Worm (Caenorhabditis elegans) whole organism, mixed stage, embryonic: ENCODE measurements around the gene F38B2.3.

Experiments
- M03D4.4 ChIP-seq: sonication (generic microtip); optimal IDR thresholded peaks from 2 replicates; lab custom pipeline; 2017; ENCODE audit warnings: mild to moderate bottlenecking, missing genetic modification characterization, missing compliant biosample characterization
- bed-3 ChIP-seq: fragments of 200-800 bp; sonication (Bioruptor generic); optimal IDR thresholded peaks from 3 replicates; lab custom pipeline; 2018; ENCODE audit warnings: mild to moderate bottlenecking, missing genetic modification characterization, moderate library complexity, missing compliant biosample characterization
- blmp-1 ChIP-seq: fragments of 150-350 bp; optimal IDR thresholded peaks from 2 replicates; lab custom pipeline; 2014; ENCODE audit warnings: missing biosample characterization, missing genetic modification characterization
- ceh-39 ChIP-seq: fragments of 150-350 bp; optimal IDR thresholded peaks from 2 replicates; lab custom pipeline; 2014; ENCODE audit warnings: missing biosample characterization, missing genetic modification characterization
- ceh-43 ChIP-seq: fragments of 200-800 bp; sonication (Bioruptor generic); optimal IDR thresholded peaks from 2 replicates; lab custom pipeline; 2018; ENCODE audit warnings: mild to moderate bottlenecking, missing genetic modification characterization, moderate library complexity, missing compliant biosample characterization
- ceh-83 ChIP-seq: fragments of 200-800 bp; sonication (Bioruptor generic); optimal IDR thresholded peaks from 2 replicates; lab custom pipeline; 2018; ENCODE audit warnings: mild to moderate bottlenecking, missing genetic modification characterization, missing compliant biosample characterization
- ces-1 ChIP-seq: fragments of 150-350 bp; optimal IDR thresholded peaks from 2 replicates; lab custom pipeline; 2014; ENCODE audit warnings: missing biosample characterization, missing genetic modification reagents, missing genetic modification characterization
- cnd-1 ChIP-seq: fragments of 200-800 bp; sonication (Bioruptor generic); optimal IDR thresholded peaks from 2 replicates; lab custom pipeline; 2018; ENCODE audit warnings: mild to moderate bottlenecking, missing genetic modification characterization, missing compliant biosample characterization
- drap-1 ChIP-seq: fragments of 200-800 bp; sonication (Bioruptor generic); optimal IDR thresholded peaks from 3 replicates; lab custom pipeline; 2018; ENCODE audit warnings: mild to moderate bottlenecking, missing genetic modification characterization, missing compliant biosample characterization
- elt-1 ChIP-seq: sonication (generic microtip); optimal IDR thresholded peaks from 2 replicates; lab custom pipeline; 2017; ENCODE audit warnings: missing genetic modification characterization, mild to moderate bottlenecking, missing compliant biosample characterization, antibody characterized with exemption, moderate library complexity, borderline replicate concordance; ENCODE audit not compliant: insufficient read depth
- elt-3 ChIP-seq: fragments of 150-350 bp; optimal IDR thresholded peaks from 2 replicates; lab custom pipeline; 2014; ENCODE audit warnings: missing biosample characterization, missing genetic modification characterization
- flh-1 ChIP-seq: fragments of 200-800 bp; sonication (Bioruptor generic); optimal IDR thresholded peaks from 2 replicates; lab custom pipeline; 2018; ENCODE audit warnings: mild to moderate bottlenecking, missing genetic modification characterization, moderate library complexity, missing compliant biosample characterization
- ham-2 ChIP-seq: fragments of 200-800 bp; sonication (Bioruptor generic); optimal IDR thresholded peaks from 2 replicates; lab custom pipeline; 2018; ENCODE audit warnings: mild to moderate bottlenecking, missing genetic modification characterization, missing compliant biosample characterization
- hlh-1 ChIP-seq: fragments of 150-350 bp; optimal IDR thresholded peaks from 2 replicates; lab custom pipeline; 2014; ENCODE audit warnings: missing biosample characterization, missing genetic modification reagents, missing genetic modification characterization
- lin-13 ChIP-seq: fragments of 150-350 bp; optimal IDR thresholded peaks from 2 replicates; lab custom pipeline; 2014; ENCODE audit warnings: missing biosample characterization, missing genetic modification characterization
- lin-32 ChIP-seq: fragments of 200-800 bp; sonication (Bioruptor generic); optimal IDR thresholded peaks from 2 replicates; lab custom pipeline; 2018; ENCODE audit warnings: mild to moderate bottlenecking, missing genetic modification characterization, missing compliant biosample characterization
- lsy-2 ChIP-seq: fragments of 150-350 bp; optimal IDR thresholded peaks from 2 replicates; lab custom pipeline; 2014; ENCODE audit warnings: missing biosample characterization, missing genetic modification characterization
- mab-5 ChIP-seq: fragments of 150-350 bp; optimal IDR thresholded peaks from 2 replicates; lab custom pipeline; 2014; ENCODE audit warnings: missing biosample characterization, missing genetic modification characterization
- mep-1 ChIP-seq: fragments of 150-350 bp; optimal IDR thresholded peaks from 2 replicates; lab custom pipeline; 2017; ENCODE audit warnings: missing biosample characterization, missing genetic modification reagents, missing genetic modification characterization, inconsistent platforms
- mls-2 ChIP-seq: sonication (generic microtip); optimal IDR thresholded peaks from 2 replicates; lab custom pipeline; 2016; ENCODE audit warnings: mild to moderate bottlenecking, missing genetic modification characterization, moderate library complexity, missing compliant biosample characterization
- nhr-12 ChIP-seq: fragments of 150-350 bp; optimal IDR thresholded peaks from 2 replicates; lab custom pipeline; 2014; ENCODE audit warnings: missing biosample characterization, missing genetic modification characterization
- nhr-2 ChIP-seq: fragments of 150-350 bp; optimal IDR thresholded peaks from 2 replicates; lab custom pipeline; 2014; ENCODE audit warnings: missing biosample characterization, missing genetic modification characterization
- nhr-237 ChIP-seq: fragments of 150-350 bp; optimal IDR thresholded peaks from 2 replicates; lab custom pipeline; 2014; ENCODE audit warnings: missing biosample characterization, missing genetic modification characterization
- nhr-28 ChIP-seq: fragments of 150-350 bp; optimal IDR thresholded peaks from 2 replicates; lab custom pipeline; 2014; ENCODE audit warnings: missing biosample characterization, missing genetic modification characterization
- nhr-76 ChIP-seq: sonication (generic microtip); optimal IDR thresholded peaks from 2 replicates; lab custom pipeline; 2017; ENCODE audit warnings: missing biosample characterization, missing genetic modification characterization
- pha-4 ChIP-seq: fragments of 150-350 bp; optimal IDR thresholded peaks from 2 replicates; lab custom pipeline; 2018; ENCODE audit warnings: missing biosample characterization, missing genetic modification reagents, missing genetic modification characterization
- sem-2 ChIP-seq: fragments of 200-800 bp; sonication (Bioruptor generic); optimal IDR thresholded peaks from 2 replicates; lab custom pipeline; 2018; ENCODE audit warnings: mild to moderate bottlenecking, missing genetic modification characterization, missing compliant biosample characterization
- snpc-4 ChIP-seq: fragments of 150-350 bp; optimal IDR thresholded peaks from 2 replicates; lab custom pipeline; 2014; ENCODE audit warnings: missing biosample characterization, missing genetic modification characterization
- sptf-1 ChIP-seq: sonication (generic microtip); optimal IDR thresholded peaks from 2 replicates; lab custom pipeline; 2017; ENCODE audit warnings: mild to moderate bottlenecking, missing genetic modification characterization, moderate library complexity, missing compliant biosample characterization
- tbx-8 ChIP-seq: fragments of 200-800 bp; sonication (Bioruptor generic); optimal IDR thresholded peaks from 2 replicates; lab custom pipeline; 2018; ENCODE audit warnings: mild to moderate bottlenecking, missing genetic modification characterization, moderate library complexity, missing compliant biosample characterization
- unc-120 ChIP-seq: sonication (generic microtip); optimal IDR thresholded peaks from 2 replicates; lab custom pipeline; 2017; ENCODE audit warnings: missing genetic modification characterization, missing compliant biosample characterization; ENCODE audit not compliant: poor library complexity, severe bottlenecking
- unc-39 ChIP-seq: fragments of 150-350 bp; optimal IDR thresholded peaks from 2 replicates; lab custom pipeline; 2014; ENCODE audit warnings: missing biosample characterization, missing genetic modification characterization
- unc-62 ChIP-seq: fragments of 150-350 bp; optimal IDR thresholded peaks from 2 replicates; lab custom pipeline; 2014; ENCODE audit warnings: missing biosample characterization, missing genetic modification reagents, missing genetic modification characterization
- zip-8 ChIP-seq: fragments of 150-350 bp; optimal IDR thresholded peaks from 2 replicates; lab custom pipeline; 2014; ENCODE audit warnings: missing biosample characterization, missing genetic modification characterization
- ztf-11 ChIP-seq: fragments of 150-350 bp; optimal IDR thresholded peaks from 2 replicates; lab custom pipeline; 2014; ENCODE audit warnings: missing biosample characterization, missing genetic modification characterization

Gene F38B2.3

ce11 chrX:11257071-11257470 lies 29.1 kb downstream of the F38B2.3 start, which contains the start of gene C03A3.1:
Gene C03A3.1, plus strand, starts transcription at chrX:11257361.
- TF ChIP-seq lin-32 (GFP tag; lab: Kevin White, UChicago): peak; percentile 29
- peak; percentile 14 for TF ChIP-seq hlh-1
- peak; percentile 61 for TF ChIP-seq cnd-1 (tag; lab: Kevin White, UChicago)
- no peak for TF ChIP-seq bed-3 (GFP tag; lab: Kevin White, UChicago)
- TF ChIP-seq unc-62 (GFP tag; lab: Kevin White, UChicago): no peak
- peak; percentile 35 for TF ChIP-seq sptf-1 (tag; lab: Kevin White, UChicago)
- no peak for TF ChIP-seq pha-4 (tag; lab: Kevin White, UChicago)
- peak; percentile 36 for TF ChIP-seq ces-1 (GFP tag; lab: Kevin White, UChicago)
- TF ChIP-seq nhr-237 (tag; lab: Kevin White, UChicago): no peak
- TF ChIP-seq ceh-39: no peak
- TF ChIP-seq mls-2: peak; percentile 51
- TF ChIP-seq flh-1 (GFP tag; lab: Kevin White, UChicago): no peak
- TF ChIP-seq zip-8 (tag; lab: Kevin White, UChicago): no peak
- no peak for TF ChIP-seq nhr-12
- TF ChIP-seq ztf-11 (tag; lab: Kevin White, UChicago): no peak
- TF ChIP-seq lin-13 (tag; lab: Kevin White, UChicago): peak; percentile 17
- peak; percentile 47 for TF ChIP-seq drap-1 (GFP tag; lab: Kevin White, UChicago)
- peak; percentile 40 for TF ChIP-seq unc-120 (tag; lab: Kevin White, UChicago)

- TF ChIP-seq nhr-76: no peak
- no peak for TF ChIP-seq pha-4 (tag; lab: Kevin White, UChicago)
- peak; percentile 78 for TF ChIP-seq mls-2
- TF ChIP-seq unc-62 (GFP tag; lab: Kevin White, UChicago): no peak
- TF ChIP-seq unc-39 (tag; lab: Kevin White, UChicago): no peak
- peak; percentile 57 for TF ChIP-seq ceh-43 (GFP tag; lab: Kevin White, UChicago)
- peak; percentile 70 for TF ChIP-seq unc-120 (tag; lab: Kevin White, UChicago)
- no peak for TF ChIP-seq elt-1 (tag; lab: Kevin White, UChicago)
- TF ChIP-seq zip-8 (tag; lab: Kevin White, UChicago): peak; percentile 32
- peak; percentile 69 for TF ChIP-seq M03D4.4
- TF ChIP-seq cnd-1 (tag; lab: Kevin White, UChicago): peak; percentile 62
- TF ChIP-seq mab-5: no peak
- peak; percentile 73 for TF ChIP-seq sptf-1 (tag; lab: Kevin White, UChicago)
- no peak for TF ChIP-seq lsy-2 (tag; lab: Kevin White, UChicago)
- TF ChIP-seq ces-1 (GFP tag; lab: Kevin White, UChicago): no peak
- TF ChIP-seq bed-3 (GFP tag; lab: Kevin White, UChicago): peak; percentile 30
- no peak for TF ChIP-seq nhr-237 (tag; lab: Kevin White, UChicago)
- TF ChIP-seq blmp-1 (tag; lab: Kevin White, UChicago): no peak
- TF ChIP-seq nhr-28: no peak
- peak; percentile 37 for TF ChIP-seq ham-2 (GFP tag; lab: Kevin White, UChicago)
- no peak for TF ChIP-seq ztf-11 (tag; lab: Kevin White, UChicago)
- peak; percentile 65 for TF ChIP-seq sem-2 (GFP tag; lab: Kevin White, UChicago)
- peak; percentile 85 for TF ChIP-seq ceh-83 (GFP tag; lab: Kevin White, UChicago)
- no peak for TF ChIP-seq hlh-1
- TF ChIP-seq snpc-4 (tag; lab: Kevin White, UChicago): no peak
- peak; percentile 39 for TF ChIP-seq flh-1 (GFP tag; lab: Kevin White, UChicago)
- peak; percentile 42 for TF ChIP-seq mep-1 (tag; lab: Kevin White, UChicago)
- TF ChIP-seq lin-13 (tag; lab: Kevin White, UChicago): no peak
- peak; percentile 61 for TF ChIP-seq drap-1 (GFP tag; lab: Kevin White, UChicago)
- TF ChIP-seq lin-32 (GFP tag; lab: Kevin White, UChicago): peak; percentile 53
- TF ChIP-seq tbx-8: peak; percentile 28
- TF ChIP-seq ceh-39: no peak
- no peak for TF ChIP-seq nhr-2 (tag; lab: Kevin White, UChicago)
- no peak for TF ChIP-seq elt-3
- no peak for TF ChIP-seq nhr-12
These were observed 33.7 kb downstream of the F38B2.3 start for ce11 chrX:11252429-11252828.

ce11 chrX:11251928-11252327 lies 34.2 kb downstream of the F38B2.3 start:
- no peak for TF ChIP-seq hlh-1
- TF ChIP-seq unc-39 (tag; lab: Kevin White, UChicago): no peak
- no peak for TF ChIP-seq ces-1 (GFP tag; lab: Kevin White, UChicago)
- no peak for TF ChIP-seq drap-1 (GFP tag; lab: Kevin White, UChicago)
- no peak for TF ChIP-seq ceh-83 (GFP tag; lab: Kevin White, UChicago)
- no peak for TF ChIP-seq tbx-8
- TF ChIP-seq nhr-237 (tag; lab: Kevin White, UChicago): no peak
- no peak for TF ChIP-seq M03D4.4
- TF ChIP-seq nhr-76: no peak
- no peak for TF ChIP-seq ham-2 (GFP tag; lab: Kevin White, UChicago)
